Fruit fly (Drosophila melanogaster) whole organism, pupa: ENCODE measurements around the gene BckdhA.

Experiments used
- CG34367 ChIP-seq: fragments of 200-800 bp; sonication (Bioruptor generic); optimal IDR thresholded peaks from 2 replicates; lab custom pipeline; 2018; ENCODE audit warnings: missing biosample characterization, mild to moderate bottlenecking, missing genetic modification characterization
- CG4496 ChIP-seq: fragments of 200-800 bp; sonication (Bioruptor generic); IDR thresholded peaks from 3 replicates; pipeline ENCODE4 v1.3.6; 2022; ENCODE audit warnings: missing biosample characterization, missing genetic modification characterization
- CG8301 ChIP-seq: fragments of 200-800 bp; sonication (Bioruptor generic); optimal IDR thresholded peaks from 2 replicates; lab custom pipeline; 2018; ENCODE audit warnings: missing biosample characterization, mild to moderate bottlenecking, missing genetic modification characterization
- CG9948 ChIP-seq: fragments of 200-800 bp; sonication (Bioruptor generic); optimal IDR thresholded peaks from 2 replicates; lab custom pipeline; 2018; ENCODE audit warnings: missing biosample characterization, mild to moderate bottlenecking, missing genetic modification characterization, moderate library complexity
- D1 ChIP-seq: fragments of 200-800 bp; sonication (Bioruptor generic); optimal IDR thresholded peaks from 2 replicates; lab custom pipeline; 2018; ENCODE audit warnings: missing biosample characterization, mild to moderate bottlenecking, missing genetic modification characterization, moderate library complexity
- Pif1A ChIP-seq: fragments of 200-800 bp; sonication (Bioruptor generic); optimal IDR thresholded peaks from 3 replicates; lab custom pipeline; 2016; ENCODE audit warnings: missing biosample characterization, missing genetic modification characterization
- Snoo ChIP-seq: fragments of 200-800 bp; sonication (Bioruptor generic); optimal IDR thresholded peaks from 3 replicates; lab custom pipeline; 2017; ENCODE audit warnings: missing biosample characterization, mild to moderate bottlenecking, missing genetic modification characterization, inconsistent platforms
- gl ChIP-seq: fragments of 200-800 bp; sonication (Bioruptor generic); optimal IDR thresholded peaks from 2 replicates; lab custom pipeline; 2018; ENCODE audit warnings: missing biosample characterization, mild to moderate bottlenecking, missing genetic modification characterization

- TF ChIP-seq Snoo (tag; lab: Kevin White, UChicago) (no peak), gl (tag; lab: Kevin White, UChicago) (no peak), CG4496 (GFP tag; lab: Robert Waterston, UW) (no peak), CG34367 (tag; lab: Kevin White, UChicago) (no peak), D1 (tag; lab: Kevin White, UChicago) (no peak), CG9948 (no peak), Pif1A (GFP tag; lab: Kevin White, UChicago) (no peak), CG8301 (tag; lab: Kevin White, UChicago) (no peak)
These were observed 25.7 kb upstream of the BckdhA start for dm6 chr3R:9529913-9530312.
